Worm (Caenorhabditis elegans) whole organism, L4 larva: ENCODE measurements around the gene tbc-18.

Experiments
- F10B5.3 ChIP-seq: sonication (generic microtip); optimal IDR thresholded peaks from 2 replicates; lab custom pipeline; 2016; ENCODE audit warnings: mild to moderate bottlenecking, missing genetic modification characterization, missing compliant biosample characterization
- R02D3.7 ChIP-seq: fragments of 150-350 bp; sonication (generic microtip); optimal IDR thresholded peaks from 3 replicates; lab custom pipeline; 2014; ENCODE audit warnings: missing biosample characterization, missing genetic modification characterization
- T20F7.1 ChIP-seq: fragments of 200-800 bp; sonication (Bioruptor generic); optimal IDR thresholded peaks from 2 replicates; lab custom pipeline; 2018; ENCODE audit warnings: mild to moderate bottlenecking, missing genetic modification characterization, missing compliant biosample characterization
- Y105C5A.15 ChIP-seq: fragments of 200-800 bp; sonication (Bioruptor generic); IDR thresholded peaks from 2 replicates; pipeline ENCODE4 v1.3.6; 2022; ENCODE audit warnings: missing genetic modification characterization, missing compliant biosample characterization
- Y5F2A.4 ChIP-seq: fragments of 200-800 bp; sonication (Bioruptor generic); optimal IDR thresholded peaks from 2 replicates; lab custom pipeline; 2018; ENCODE audit warnings: mild to moderate bottlenecking, missing genetic modification characterization, missing compliant biosample characterization
- aha-1 ChIP-seq: fragments of 150-350 bp; peaks from one replicate; lab custom pipeline; 2014; ENCODE audit warnings: missing biosample characterization, missing genetic modification characterization
- ceh-20 ChIP-seq: fragments of 200-800 bp; sonication (Bioruptor generic); IDR thresholded peaks from 2 replicates; pipeline ENCODE4 v1.3.6; 2022; ENCODE audit warnings: missing genetic modification reagents, missing genetic modification characterization, missing compliant biosample characterization
- ceh-82 ChIP-seq: sonication (generic microtip); optimal IDR thresholded peaks from 2 replicates; lab custom pipeline; 2017; ENCODE audit warnings: missing biosample characterization, missing genetic modification characterization
- ces-1 ChIP-seq: fragments of 150-350 bp; sonication (generic microtip); optimal IDR thresholded peaks from 4 replicates; lab custom pipeline; 2014; ENCODE audit warnings: missing biosample characterization, missing genetic modification reagents, missing genetic modification characterization
- daf-12 ChIP-seq: fragments of 150-350 bp; optimal IDR thresholded peaks from 2 replicates; lab custom pipeline; 2014; ENCODE audit warnings: missing biosample characterization, missing genetic modification reagents, missing genetic modification characterization
- daf-16 ChIP-seq, 3 experiments: sonication (generic microtip); optimal IDR thresholded peaks; 2 replicates each; lab custom pipeline; 2016 to 2017; ENCODE audit warnings: missing genetic modification characterization in 3 of 3, missing genetic modification reagents in 3 of 3, mild to moderate bottlenecking in 2 of 3, missing compliant biosample characterization in 2 of 3, missing biosample characterization in 1 of 3, moderate library complexity in 1 of 3
- dmd-6 ChIP-seq: fragments of 200-800 bp; sonication (Bioruptor generic); IDR thresholded peaks from 2 replicates; pipeline ENCODE4 v1.3.6; 2022; ENCODE audit warnings: missing genetic modification reagents, missing genetic modification characterization, missing compliant biosample characterization
- duxl-1 ChIP-seq: sonication (generic microtip); optimal IDR thresholded peaks from 2 replicates; lab custom pipeline; 2016; ENCODE audit warnings: mild to moderate bottlenecking, missing genetic modification characterization, moderate library complexity, missing compliant biosample characterization; ENCODE audit not compliant: poor library complexity
- dve-1 ChIP-seq: sonication (generic microtip); optimal IDR thresholded peaks from 2 replicates; lab custom pipeline; 2017; ENCODE audit warnings: antibody characterized with exemption, mild to moderate bottlenecking, missing genetic modification characterization, missing compliant biosample characterization; ENCODE audit not compliant: insufficient read depth
- fkh-10 ChIP-seq: fragments of 150-350 bp; optimal IDR thresholded peaks from 2 replicates; lab custom pipeline; 2014; ENCODE audit warnings: missing biosample characterization, missing genetic modification reagents, missing genetic modification characterization
- gei-8 ChIP-seq: fragments of 200-800 bp; sonication (Bioruptor generic); optimal IDR thresholded peaks from 2 replicates; lab custom pipeline; 2018; ENCODE audit warnings: mild to moderate bottlenecking, missing genetic modification characterization, missing compliant biosample characterization
- hif-1 ChIP-seq, 2 experiments: sonication (generic microtip); optimal IDR thresholded peaks; 2 replicates each; lab custom pipeline; 2016 to 2017; ENCODE audit warnings: missing compliant biosample characterization in 2 of 2, missing genetic modification characterization in 2 of 2, missing genetic modification reagents in 2 of 2, missing genotype in 2 of 2, mild to moderate bottlenecking in 1 of 2
- hlh-11 ChIP-seq: fragments of 200-800 bp; sonication (Bioruptor generic); optimal IDR thresholded peaks from 2 replicates; lab custom pipeline; 2018; ENCODE audit warnings: mild to moderate bottlenecking, missing genetic modification characterization, missing compliant biosample characterization
- hlh-30 ChIP-seq: sonication (generic microtip); optimal IDR thresholded peaks from 2 replicates; lab custom pipeline; 2017; ENCODE audit warnings: antibody characterized with exemption, mild to moderate bottlenecking, missing genetic modification characterization, missing compliant biosample characterization; ENCODE audit not compliant: insufficient read depth
- hmg-1.1 ChIP-seq: fragments of 200-800 bp; sonication (Bioruptor generic); IDR thresholded peaks from 2 replicates; pipeline ENCODE4 v1.3.6; 2022; ENCODE audit warnings: missing genetic modification reagents, missing genetic modification characterization, missing compliant biosample characterization
- lim-7 ChIP-seq: fragments of 200-800 bp; sonication (Bioruptor generic); IDR thresholded peaks from 2 replicates; pipeline ENCODE4 v1.3.6; 2022; ENCODE audit warnings: missing genetic modification characterization, missing compliant biosample characterization
- lin-1 ChIP-seq: fragments of 200-800 bp; sonication (Bioruptor generic); IDR thresholded peaks from 2 replicates; pipeline ENCODE4 v1.3.6; 2022; ENCODE audit warnings: missing genetic modification reagents, missing genetic modification characterization, missing compliant biosample characterization
- lin-13 ChIP-seq: fragments of 150-350 bp; optimal IDR thresholded peaks from 2 replicates; lab custom pipeline; 2014; ENCODE audit warnings: missing biosample characterization, missing genetic modification reagents, missing genetic modification characterization
- lin-15B ChIP-seq: fragments of 150-350 bp; sonication (generic microtip); optimal IDR thresholded peaks from 3 replicates; lab custom pipeline; 2014; ENCODE audit warnings: missing biosample characterization, missing genetic modification characterization
- lin-38 ChIP-seq: fragments of 200-800 bp; sonication (Bioruptor generic); IDR thresholded peaks from 2 replicates; pipeline ENCODE4 v1.3.6; 2022; ENCODE audit warnings: missing genetic modification reagents, missing genetic modification characterization, missing compliant biosample characterization
- mdl-1 ChIP-seq, 2 experiments: fragments of 150-350 bp in 1 of 2; sonication (generic microtip) in 1 of 2; optimal IDR thresholded peaks; 2 replicates each; lab custom pipeline; 2014 to 2017; ENCODE audit warnings: missing biosample characterization in 2 of 2, missing genetic modification characterization in 2 of 2
- mep-1 ChIP-seq: fragments of 150-350 bp; sonication (generic microtip); optimal IDR thresholded peaks from 3 replicates; lab custom pipeline; 2014; ENCODE audit warnings: missing biosample characterization, missing genetic modification characterization
- mes-2 ChIP-seq: sonication (generic microtip); optimal IDR thresholded peaks from 2 replicates; lab custom pipeline; 2016; ENCODE audit warnings: missing genotype, mild to moderate bottlenecking, missing genetic modification characterization, missing compliant biosample characterization; ENCODE audit not compliant: poor library complexity, severe bottlenecking
- mxl-3 ChIP-seq: fragments of 200-800 bp; sonication (Bioruptor generic); optimal IDR thresholded peaks from 2 replicates; lab custom pipeline; 2018; ENCODE audit warnings: mild to moderate bottlenecking, missing genetic modification characterization, missing compliant biosample characterization
- nhr-102 ChIP-seq: sonication (generic microtip); optimal IDR thresholded peaks from 2 replicates; lab custom pipeline; 2016; ENCODE audit warnings: mild to moderate bottlenecking, missing genetic modification characterization, moderate library complexity, missing compliant biosample characterization
- nhr-237 ChIP-seq: sonication (generic microtip); optimal IDR thresholded peaks from 2 replicates; lab custom pipeline; 2017; ENCODE audit warnings: missing biosample characterization, missing genetic modification characterization
- nhr-28 ChIP-seq: fragments of 150-350 bp; optimal IDR thresholded peaks from 2 replicates; lab custom pipeline; 2014; ENCODE audit warnings: missing biosample characterization, missing genetic modification characterization
- nhr-6 ChIP-seq: fragments of 150-350 bp; optimal IDR thresholded peaks from 2 replicates; lab custom pipeline; 2014; ENCODE audit warnings: missing biosample characterization, missing genetic modification characterization
- nhr-76 ChIP-seq: fragments of 150-350 bp; optimal IDR thresholded peaks from 2 replicates; lab custom pipeline; 2014; ENCODE audit warnings: missing biosample characterization, missing genetic modification characterization
- nhr-77 ChIP-seq: fragments of 150-350 bp; optimal IDR thresholded peaks from 2 replicates; lab custom pipeline; 2014; ENCODE audit warnings: missing biosample characterization, missing genetic modification characterization
- php-3 ChIP-seq: fragments of 200-800 bp; sonication (Bioruptor generic); IDR thresholded peaks from 2 replicates; pipeline ENCODE4 v1.3.6; 2022; ENCODE audit warnings: missing genetic modification reagents, missing genetic modification characterization, missing compliant biosample characterization
- pqm-1 ChIP-seq: sonication (generic microtip); optimal IDR thresholded peaks from 2 replicates; lab custom pipeline; 2017; ENCODE audit warnings: missing biosample characterization, missing genetic modification characterization
- sdz-12 ChIP-seq: fragments of 200-800 bp; sonication (Bioruptor generic); optimal IDR thresholded peaks from 2 replicates; lab custom pipeline; 2018; ENCODE audit warnings: mild to moderate bottlenecking, missing genetic modification characterization, missing compliant biosample characterization
- spr-1 ChIP-seq: sonication (generic microtip); optimal IDR thresholded peaks from 2 replicates; lab custom pipeline; 2016; ENCODE audit warnings: mild to moderate bottlenecking, missing genetic modification characterization, missing compliant biosample characterization
- tra-1 ChIP-seq: fragments of 200-800 bp; sonication (Bioruptor generic); IDR thresholded peaks from 2 replicates; pipeline ENCODE4 v1.3.6; 2022; ENCODE audit warnings: missing genetic modification reagents, missing genetic modification characterization, missing compliant biosample characterization
- unc-62 ChIP-seq, 3 experiments: fragments of 150-350 bp in 1 of 3; sonication (generic microtip); optimal IDR thresholded peaks in 2 of 3; peaks in 1 of 3; 1 replicate in 1 of 3; 2 replicates in 2 of 3; lab custom pipeline; 2014 to 2017; ENCODE audit warnings: missing biosample characterization in 3 of 3, missing genetic modification characterization in 3 of 3, missing genetic modification reagents in 3 of 3, missing genotype in 1 of 3
- zip-2 ChIP-seq: fragments of 150-350 bp; optimal IDR thresholded peaks from 2 replicates; lab custom pipeline; 2014; ENCODE audit warnings: missing biosample characterization, missing genetic modification characterization
- ztf-11 ChIP-seq: fragments of 150-350 bp; optimal IDR thresholded peaks from 2 replicates; lab custom pipeline; 2014; ENCODE audit warnings: missing biosample characterization, missing genetic modification characterization

tbc-18 gene

ce11 chrX:8350984-8351383, 27.4 kb upstream of the tbc-18 start, which contains the start of gene npr-28:
TSS of gene npr-28 (minus strand) at chrX:8351084.
- TF ChIP-seq aha-1 (tag; lab: Kevin White, UChicago): peak; percentile 70
- no peak for TF ChIP-seq nhr-102 (tag; lab: Kevin White, UChicago)

- TF ChIP-seq hmg-1.1 (GFP tag; lab: Robert Waterston, UW): no peak
- no peak for TF ChIP-seq ceh-20 (GFP tag; lab: Robert Waterston, UW)
- TF ChIP-seq nhr-6: no peak
Measured at ce11 chrX:8354284-8354784, 24.0 kb upstream of the tbc-18 start.

ce11 chrX:8355350-8355749, 23.0 kb upstream of the tbc-18 start:
- no peak for TF ChIP-seq sdz-12
- no peak for TF ChIP-seq daf-12 (tag; lab: Kevin White, UChicago)
- peak in 1 of 2 experiments; percentile 39 for TF ChIP-seq mdl-1 (tag; optimal IDR thresholded peaks at IDR 0.05; lab: Kevin White, UChicago)
- TF ChIP-seq nhr-77 (tag; lab: Kevin White, UChicago): peak; percentile 54
- no peak for TF ChIP-seq spr-1 (tag; lab: Kevin White, UChicago)
- peak; percentile 89 for TF ChIP-seq dmd-6 (GFP tag; lab: Robert Waterston, UW)
- TF ChIP-seq mxl-3 (GFP tag; lab: Kevin White, UChicago): peak; percentile 47
- no peak for TF ChIP-seq lim-7
- TF ChIP-seq fkh-10 (GFP tag; lab: Kevin White, UChicago): no peak
- peak; percentile 50 for TF ChIP-seq hlh-30 (tag; lab: Kevin White, UChicago)
- no peak for TF ChIP-seq lin-38 (GFP tag; lab: Robert Waterston, UW)
- no peak for TF ChIP-seq mes-2 (tag; lab: Kevin White, UChicago)
- peak in 1 of 2 experiments; percentile 64 for TF ChIP-seq unc-62 (GFP tag; optimal IDR thresholded peaks at IDR 0.05 in 1 of 2; lab: Kevin White, UChicago)
- no peak for TF ChIP-seq unc-62 (tag; optimal IDR thresholded peaks at IDR 0.05; lab: Kevin White, UChicago)
- TF ChIP-seq T20F7.1: no peak
- TF ChIP-seq nhr-237 (tag; lab: Kevin White, UChicago): no peak
- TF ChIP-seq tra-1 (GFP tag; lab: Robert Waterston, UW): 0 out of 2 replicates have a peak, but pooled peaks have one; percentile 15
- no peak for TF ChIP-seq lin-13 (GFP tag; lab: Kevin White, UChicago)
- TF ChIP-seq dve-1 (tag; lab: Kevin White, UChicago): peak; percentile 69
- TF ChIP-seq nhr-28 (tag; lab: Kevin White, UChicago): peak; percentile 87
- TF ChIP-seq daf-16 (GFP tag; optimal IDR thresholded peaks at IDR 0.05; lab: Kevin White, UChicago): no peak
- peak; percentile 89 for TF ChIP-seq daf-16 (tag; optimal IDR thresholded peaks at IDR 0.05; lab: Kevin White, UChicago)
- no peak for TF ChIP-seq php-3
- peak; percentile 97 for TF ChIP-seq pqm-1 (tag; lab: Kevin White, UChicago)
- peak; percentile 47 for TF ChIP-seq mep-1 (tag; lab: Kevin White, UChicago)
- no peak for TF ChIP-seq F10B5.3 (tag; lab: Kevin White, UChicago)
- TF ChIP-seq hlh-11 (tag; lab: Kevin White, UChicago): peak; percentile 77
- TF ChIP-seq, all 104 proteins: peak for 13

ce11 chrX:8356305-8356704, 22.1 kb upstream of the tbc-18 start:
- TF ChIP-seq nhr-76 (tag; lab: Kevin White, UChicago): no peak
- TF ChIP-seq lin-15B (tag; lab: Kevin White, UChicago): no peak
- no peak for TF ChIP-seq R02D3.7
- no peak for TF ChIP-seq ceh-82 (tag; lab: Kevin White, UChicago)
- no peak for TF ChIP-seq Y105C5A.15 (GFP tag; lab: Robert Waterston, UW)
- no peak for TF ChIP-seq ztf-11 (tag; lab: Kevin White, UChicago)
- no peak for TF ChIP-seq daf-16 (GFP tag; optimal IDR thresholded peaks at IDR 0.05; lab: Kevin White, UChicago)
- peak; percentile 59 for TF ChIP-seq daf-16 (tag; optimal IDR thresholded peaks at IDR 0.05; lab: Kevin White, UChicago)
- TF ChIP-seq zip-2 (tag; lab: Kevin White, UChicago): no peak
- TF ChIP-seq dmd-6 (GFP tag; lab: Robert Waterston, UW): peak; percentile 78
- peak; percentile 55 for TF ChIP-seq hlh-30 (tag; lab: Kevin White, UChicago)
- no peak for TF ChIP-seq gei-8 (GFP tag; lab: Kevin White, UChicago)
- no peak for TF ChIP-seq duxl-1
- no peak for TF ChIP-seq spr-1 (tag; lab: Kevin White, UChicago)
- no peak for TF ChIP-seq ces-1 (GFP tag; lab: Kevin White, UChicago)
- TF ChIP-seq daf-12 (tag; lab: Kevin White, UChicago): no peak
- peak; percentile 62 for TF ChIP-seq dve-1 (tag; lab: Kevin White, UChicago)
- TF ChIP-seq mdl-1 (tag; optimal IDR thresholded peaks at IDR 0.05; lab: Kevin White, UChicago): no peak
- no peak for TF ChIP-seq Y5F2A.4
- TF ChIP-seq hlh-11 (tag; lab: Kevin White, UChicago): peak; percentile 38
- no peak for TF ChIP-seq hif-1 (tag; optimal IDR thresholded peaks at IDR 0.05; lab: Kevin White, UChicago)
- TF ChIP-seq lin-1 (GFP tag; lab: Robert Waterston, UW): no peak
- TF ChIP-seq nhr-237 (tag; lab: Kevin White, UChicago): no peak
